Worm (Caenorhabditis elegans) whole organism, L2 larva: Measurements from ENCODE around the gene F55G11.4.

ENCODE experiments used
- C34F6.9 ChIP-seq: fragments of 150-350 bp; optimal IDR thresholded peaks from 2 replicates; lab custom pipeline; 2014; ENCODE audit warnings: missing biosample characterization, missing genetic modification characterization
- F13H6.1 ChIP-seq: sonication (generic microtip); optimal IDR thresholded peaks from 2 replicates; lab custom pipeline; 2016; ENCODE audit warnings: missing genetic modification characterization, missing compliant biosample characterization
- R02D3.7 ChIP-seq: fragments of 150-350 bp; optimal IDR thresholded peaks from 2 replicates; lab custom pipeline; 2014; ENCODE audit warnings: missing biosample characterization, missing genetic modification characterization
- Y55F3AM.14 ChIP-seq: fragments of 200-800 bp; sonication (Bioruptor generic); optimal IDR thresholded peaks from 2 replicates; lab custom pipeline; 2018; ENCODE audit warnings: mild to moderate bottlenecking, missing genetic modification characterization, missing compliant biosample characterization
- ZK546.5 ChIP-seq: sonication (generic microtip); optimal IDR thresholded peaks from 2 replicates; lab custom pipeline; 2017; ENCODE audit warnings: missing biosample characterization, missing genetic modification characterization
- aly-2 ChIP-seq: fragments of 150-350 bp; optimal IDR thresholded peaks from 2 replicates; lab custom pipeline; 2014; ENCODE audit warnings: missing biosample characterization, missing genetic modification characterization
- ama-1 ChIP-seq: fragments of 150-350 bp; optimal IDR thresholded peaks from 2 replicates; lab custom pipeline; 2018; ENCODE audit warnings: inconsistent platforms
- blmp-1 ChIP-seq: sonication (generic microtip); optimal IDR thresholded peaks from 2 replicates; lab custom pipeline; 2017; ENCODE audit warnings: missing genetic modification characterization, mild to moderate bottlenecking, missing compliant biosample characterization, antibody characterized with exemption, moderate library complexity; ENCODE audit not compliant: insufficient read depth
- ceh-16 ChIP-seq: fragments of 150-350 bp; optimal IDR thresholded peaks from 2 replicates; lab custom pipeline; 2014; ENCODE audit warnings: missing biosample characterization, missing genetic modification characterization
- ceh-82 ChIP-seq: fragments of 150-350 bp; optimal IDR thresholded peaks from 2 replicates; lab custom pipeline; 2014; ENCODE audit warnings: missing biosample characterization, missing genetic modification characterization
- dmd-4 ChIP-seq: sonication (generic microtip); optimal IDR thresholded peaks from 2 replicates; lab custom pipeline; 2017; ENCODE audit warnings: missing biosample characterization, missing genetic modification characterization
- fos-1 ChIP-seq: fragments of 150-350 bp; optimal IDR thresholded peaks from 2 replicates; lab custom pipeline; 2014; ENCODE audit warnings: missing biosample characterization, missing genetic modification characterization
- lin-11 ChIP-seq: fragments of 150-350 bp; sonication (generic microtip); optimal IDR thresholded peaks from 2 replicates; lab custom pipeline; 2014; ENCODE audit warnings: missing biosample characterization, missing genetic modification characterization, inconsistent platforms, mixed read lengths
- lin-13 ChIP-seq: fragments of 150-350 bp; optimal IDR thresholded peaks from 2 replicates; lab custom pipeline; 2014; ENCODE audit warnings: missing biosample characterization, missing genetic modification reagents, missing genetic modification characterization
- lsy-2 ChIP-seq, 2 experiments: fragments of 150-350 bp in 1 of 2; sonication (generic microtip) in 1 of 2; optimal IDR thresholded peaks; 2 replicates each; lab custom pipeline; 2014 to 2017; ENCODE audit warnings: missing biosample characterization in 2 of 2, missing genetic modification characterization in 2 of 2
- mbf-1 ChIP-seq: sonication (generic microtip); optimal IDR thresholded peaks from 2 replicates; lab custom pipeline; 2017; ENCODE audit warnings: missing biosample characterization, missing genetic modification characterization
- nhr-10 ChIP-seq: sonication (generic microtip); optimal IDR thresholded peaks from 2 replicates; lab custom pipeline; 2017; ENCODE audit warnings: missing biosample characterization, missing genetic modification characterization
- nhr-11 ChIP-seq: fragments of 150-350 bp; optimal IDR thresholded peaks from 2 replicates; lab custom pipeline; 2014; ENCODE audit warnings: missing biosample characterization, missing genetic modification characterization
- nhr-12 ChIP-seq: fragments of 150-350 bp; optimal IDR thresholded peaks from 2 replicates; lab custom pipeline; 2014; ENCODE audit warnings: missing biosample characterization, missing genetic modification characterization
- nhr-21 ChIP-seq: fragments of 150-350 bp; optimal IDR thresholded peaks from 2 replicates; lab custom pipeline; 2014; ENCODE audit warnings: missing biosample characterization, missing genetic modification characterization
- nhr-6 ChIP-seq: fragments of 150-350 bp; optimal IDR thresholded peaks from 2 replicates; lab custom pipeline; 2014; ENCODE audit warnings: missing biosample characterization, missing genetic modification characterization
- nhr-77 ChIP-seq: fragments of 150-350 bp; optimal IDR thresholded peaks from 2 replicates; lab custom pipeline; 2014; ENCODE audit warnings: missing biosample characterization, missing genetic modification characterization
- peb-1 ChIP-seq: fragments of 150-350 bp; optimal IDR thresholded peaks from 2 replicates; lab custom pipeline; 2014; ENCODE audit warnings: missing biosample characterization, missing genetic modification characterization
- skn-1 ChIP-seq: sonication (generic microtip); optimal IDR thresholded peaks from 2 replicates; lab custom pipeline; 2017; ENCODE audit warnings: missing biosample characterization, missing genetic modification characterization
- sma-3 ChIP-seq: sonication (generic microtip); optimal IDR thresholded peaks from 2 replicates; lab custom pipeline; 2016; ENCODE audit warnings: missing genetic modification reagents, missing genetic modification characterization, missing compliant biosample characterization
- sma-9 ChIP-seq, 2 experiments: fragments of 150-350 bp in 1 of 2; sonication (generic microtip) in 1 of 2; optimal IDR thresholded peaks; 2 replicates each; lab custom pipeline; 2014 to 2016; ENCODE audit warnings: missing genetic modification characterization in 2 of 2, mild to moderate bottlenecking in 1 of 2, missing biosample characterization in 1 of 2, missing compliant biosample characterization in 1 of 2, missing genetic modification reagents in 1 of 2, moderate library complexity in 1 of 2
- snpc-4 ChIP-seq: fragments of 150-350 bp; optimal IDR thresholded peaks from 2 replicates; lab custom pipeline; 2014; ENCODE audit warnings: missing biosample characterization, missing genetic modification characterization
- unc-39 ChIP-seq: fragments of 150-350 bp; optimal IDR thresholded peaks from 2 replicates; lab custom pipeline; 2014; ENCODE audit warnings: missing biosample characterization, missing genetic modification characterization
- unc-55 ChIP-seq: fragments of 150-350 bp; sonication (generic microtip); optimal IDR thresholded peaks from 3 replicates; lab custom pipeline; 2014; ENCODE audit warnings: missing biosample characterization, missing genetic modification reagents, missing genetic modification characterization
- unc-62 ChIP-seq: fragments of 150-350 bp; optimal IDR thresholded peaks from 2 replicates; lab custom pipeline; 2014; ENCODE audit warnings: missing biosample characterization, missing genetic modification reagents, missing genetic modification characterization
- zag-1 ChIP-seq: fragments of 150-350 bp; optimal IDR thresholded peaks from 2 replicates; lab custom pipeline; 2014; ENCODE audit warnings: missing biosample characterization, missing genetic modification characterization
- ztf-1 ChIP-seq: fragments of 200-800 bp; sonication (Bioruptor generic); conservative IDR thresholded peaks from 2 replicates; pipeline ENCODE4 v1.3.6; 2022; ENCODE audit warnings: missing genetic modification characterization, missing compliant biosample characterization
- ztf-11 ChIP-seq: sonication (generic microtip); optimal IDR thresholded peaks from 2 replicates; lab custom pipeline; 2017; ENCODE audit warnings: missing biosample characterization, missing genetic modification characterization
- ztf-4 ChIP-seq: fragments of 150-350 bp; optimal IDR thresholded peaks from 2 replicates; lab custom pipeline; 2014; ENCODE audit warnings: missing biosample characterization, missing genetic modification characterization

F55G11.4 gene

ce11 chrIV:12942633-12943032 lies 30.8 kb upstream of the F55G11.4 start, which contains the start of gene dct-19:
TSS of gene dct-19 (plus strand) at chrIV:12942933.
- no peak for TF ChIP-seq F13H6.1 (tag; lab: Kevin White, UChicago)
- no peak for TF ChIP-seq nhr-11 (tag; lab: Kevin White, UChicago)
- TF ChIP-seq nhr-12 (tag; lab: Kevin White, UChicago), result no peak
- TF ChIP-seq zag-1 (tag; lab: Kevin White, UChicago), result no peak
- no peak for TF ChIP-seq ztf-1
- TF ChIP-seq nhr-10 (tag; lab: Kevin White, UChicago), result no peak
- TF ChIP-seq, all 48 proteins: peak for 0

- TF ChIP-seq unc-62, result no peak
- no peak for TF ChIP-seq nhr-11 (tag; lab: Kevin White, UChicago)
- TF ChIP-seq ama-1 (lab: Kevin White, UChicago), result no peak
- TF ChIP-seq lsy-2 (tag; optimal IDR thresholded peaks at IDR 0.05; lab: Kevin White, UChicago), result no peak
- TF ChIP-seq Y55F3AM.14 (GFP tag; lab: Kevin White, UChicago), result no peak
- TF ChIP-seq skn-1 (tag; lab: Kevin White, UChicago), result no peak
- TF ChIP-seq ceh-82 (tag; lab: Kevin White, UChicago), result no peak
- TF ChIP-seq C34F6.9 (tag; lab: Kevin White, UChicago), result no peak
- no peak for TF ChIP-seq dmd-4 (tag; lab: Kevin White, UChicago)
- no peak for TF ChIP-seq mbf-1
- no peak for TF ChIP-seq nhr-77 (tag; lab: Kevin White, UChicago)
- TF ChIP-seq sma-3, result no peak
- TF ChIP-seq zag-1 (tag; lab: Kevin White, UChicago), result no peak
- TF ChIP-seq nhr-21, result no peak
- TF ChIP-seq sma-9 (GFP tag; optimal IDR thresholded peaks at IDR 0.05; lab: Kevin White, UChicago), result no peak
- TF ChIP-seq sma-9 (tag; optimal IDR thresholded peaks at IDR 0.05; lab: Kevin White, UChicago), result no peak
- TF ChIP-seq unc-39, result no peak
- no peak for TF ChIP-seq snpc-4 (tag; lab: Kevin White, UChicago)
- no peak for TF ChIP-seq aly-2 (tag; lab: Kevin White, UChicago)
- no peak for TF ChIP-seq fos-1 (tag; lab: Kevin White, UChicago)
- TF ChIP-seq, all 48 proteins: peak for 0
Measured at ce11 chrIV:12946488-12946887, 26.9 kb upstream of the F55G11.4 start, which contains the start of gene F55G11.1. TSS of gene F55G11.1 (minus strand) at chrIV:12946588.

DNA sequence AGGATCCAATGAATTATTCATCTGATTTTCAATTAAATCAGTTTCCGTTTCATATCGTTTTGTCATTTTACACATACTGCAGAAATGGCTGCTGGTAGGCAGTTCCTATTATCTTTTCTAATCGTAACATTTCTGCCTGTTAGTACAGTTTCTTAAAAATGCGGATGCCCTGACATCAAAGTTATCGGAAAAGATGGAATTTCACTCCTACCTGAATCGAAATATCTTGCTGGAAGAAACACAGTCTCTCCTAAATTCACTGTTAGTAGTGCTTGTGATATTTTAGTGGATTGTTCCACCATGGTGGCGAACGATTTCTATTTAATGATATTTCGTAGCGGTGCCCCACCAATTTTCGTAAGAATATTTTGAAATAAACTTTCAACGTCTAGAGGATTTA lies 25.0 kb upstream of the F55G11.4 start, which contains the start of gene F55G11.10:
TSS of gene F55G11.10 (plus strand) at position 301 of the 400 bp plus-strand sequence.
- TF ChIP-seq unc-55 (no peak), nhr-21 (no peak), blmp-1 (no peak), unc-62 (no peak), lin-13 (GFP tag; lab: Kevin White, UChicago) (no peak), nhr-12 (tag; lab: Kevin White, UChicago) (no peak), ZK546.5 (tag; lab: Kevin White, UChicago) (no peak), unc-39 (no peak), ztf-1 (no peak), aly-2 (tag; lab: Kevin White, UChicago) (no peak), dmd-4 (tag; lab: Kevin White, UChicago) (no peak)

DNA sequence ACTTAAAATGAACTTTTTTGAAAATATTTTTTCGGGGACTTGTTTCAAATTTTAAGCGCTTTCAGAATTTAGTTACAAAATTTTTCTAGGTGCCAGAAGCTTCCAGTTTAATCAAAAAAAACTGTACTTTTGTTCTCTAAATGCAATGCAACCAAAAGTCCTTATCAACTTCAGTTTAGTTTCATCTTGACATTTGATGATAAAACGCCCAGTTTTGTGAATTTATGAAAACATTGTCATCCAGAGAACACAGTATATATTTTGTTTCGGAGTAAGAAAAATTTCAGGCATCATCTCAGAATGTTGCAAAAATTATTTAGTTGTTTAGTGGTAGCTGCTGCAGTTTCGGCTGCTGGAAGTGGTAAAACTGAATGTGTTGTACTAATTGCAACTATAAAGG lies 15.7 kb upstream of the F55G11.4 start, which contains the start of gene F55G11.6:
TSS of gene F55G11.6 (plus strand) at position 301 of the 400 bp plus-strand sequence.
- no peak for TF ChIP-seq ztf-4 (tag; lab: Kevin White, UChicago)
- TF ChIP-seq ceh-82 (tag; lab: Kevin White, UChicago), result no peak
- no peak for TF ChIP-seq lsy-2 (tag; optimal IDR thresholded peaks at IDR 0.05; lab: Kevin White, UChicago)
- TF ChIP-seq peb-1 (tag; lab: Kevin White, UChicago), result no peak
- no peak for TF ChIP-seq R02D3.7 (tag; lab: Kevin White, UChicago)
- no peak for TF ChIP-seq sma-3
- TF ChIP-seq fos-1 (tag; lab: Kevin White, UChicago), result no peak
- TF ChIP-seq ZK546.5 (tag; lab: Kevin White, UChicago), result no peak
- TF ChIP-seq nhr-11 (tag; lab: Kevin White, UChicago), result no peak
- no peak for TF ChIP-seq nhr-6 (tag; lab: Kevin White, UChicago)
- TF ChIP-seq Y55F3AM.14 (GFP tag; lab: Kevin White, UChicago), result no peak
- no peak for TF ChIP-seq C34F6.9 (tag; lab: Kevin White, UChicago)
- TF ChIP-seq unc-39, result no peak

- TF ChIP-seq mbf-1 (no peak), nhr-11 (tag; lab: Kevin White, UChicago) (no peak), nhr-10 (tag; lab: Kevin White, UChicago) (no peak), sma-3 (no peak), ceh-16 (tag; lab: Kevin White, UChicago) (no peak), peb-1 (tag; lab: Kevin White, UChicago) (no peak), ceh-82 (tag; lab: Kevin White, UChicago) (no peak), unc-62 (no peak), lsy-2 (tag; optimal IDR thresholded peaks at IDR 0.05; lab: Kevin White, UChicago) (no peak), ztf-11 (tag; lab: Kevin White, UChicago) (no peak), aly-2 (tag; lab: Kevin White, UChicago) (no peak), C34F6.9 (tag; lab: Kevin White, UChicago) (no peak), nhr-77 (tag; lab: Kevin White, UChicago) (no peak), lin-11 (tag; lab: Kevin White, UChicago) (no peak), skn-1 (tag; lab: Kevin White, UChicago) (no peak)
Measured at ce11 chrIV:12960136-12960535, 13.3 kb upstream of the F55G11.4 start, which contains the start of gene F55G11.7. TSS of gene F55G11.7 (plus strand) at chrIV:12960436.
